Worm (Caenorhabditis elegans): ENCODE data around the gene R02F2.10.

- no peak for TF ChIP-seq aly-1 (tag; optimal IDR thresholded peaks at IDR 0.05)
- TF ChIP-seq pes-1 (GFP tag; IDR thresholded peaks at IDR 0.05) = no peak
- TF ChIP-seq ama-1 (optimal IDR thresholded peaks at IDR 0.05) = no peak
Observed at ce11 chrIII:5474176-5474575, 3.9 kb upstream of the R02F2.10 start, which contains the start of gene lon-1.
